Fruit fly (Drosophila melanogaster) whole organism, embryonic: Measurements from ENCODE around the gene CG42810.

Experiments used
- ATbp ChIP-seq: fragments of 200-800 bp; sonication (Bioruptor generic); optimal IDR thresholded peaks from 2 replicates; lab custom pipeline; 2017; ENCODE audit warnings: missing biosample characterization, mild to moderate bottlenecking, missing genetic modification characterization, missing genetic modification reagents
- Bgb ChIP-seq: fragments of 200-800 bp; sonication (Bioruptor generic); IDR thresholded peaks from 2 replicates; pipeline ENCODE4 v1.3.6; 2022; ENCODE audit warnings: missing biosample characterization, missing genetic modification characterization; ENCODE audit not compliant: partially characterized antibody
- CG10267 ChIP-seq: fragments of 200-800 bp; sonication (Bioruptor generic); optimal IDR thresholded peaks from 2 replicates; lab custom pipeline; 2018; ENCODE audit warnings: missing biosample characterization, mild to moderate bottlenecking, missing genetic modification characterization, moderate library complexity
- CG10274 ChIP-seq: fragments of 200-800 bp; sonication (Bioruptor generic); optimal IDR thresholded peaks from 3 replicates; lab custom pipeline; 2017; ENCODE audit warnings: missing biosample characterization, mild to moderate bottlenecking, missing genetic modification characterization
- CG12391 ChIP-seq: fragments of 200-800 bp; sonication (Bioruptor generic); optimal IDR thresholded peaks from 3 replicates; lab custom pipeline; 2018; ENCODE audit warnings: missing biosample characterization, mild to moderate bottlenecking, missing genetic modification characterization, moderate library complexity
- CG12659 ChIP-seq: fragments of 200-800 bp; sonication (Bioruptor generic); optimal IDR thresholded peaks from 3 replicates; lab custom pipeline; 2017; ENCODE audit warnings: mild to moderate bottlenecking, missing biosample characterization, missing genetic modification reagents, missing genetic modification characterization
- CG14014 ChIP-seq: fragments of 200-800 bp; sonication (Bioruptor generic); IDR thresholded peaks from 2 replicates; pipeline ENCODE4 v1.3.6; 2022; ENCODE audit warnings: missing biosample characterization, missing genetic modification characterization
- CG17385 ChIP-seq: fragments of 200-800 bp; sonication (Bioruptor generic); optimal IDR thresholded peaks from 3 replicates; lab custom pipeline; 2018; ENCODE audit warnings: missing biosample characterization, mild to moderate bottlenecking, missing genetic modification characterization
- CG17802 ChIP-seq: fragments of 200-800 bp; sonication (Bioruptor generic); optimal IDR thresholded peaks from 2 replicates; lab custom pipeline; 2018; ENCODE audit warnings: missing biosample characterization, mild to moderate bottlenecking, missing genetic modification characterization, moderate library complexity
- CG18599 ChIP-seq: fragments of 200-800 bp; sonication (Bioruptor generic); optimal IDR thresholded peaks from 3 replicates; lab custom pipeline; 2017; ENCODE audit warnings: missing biosample characterization, missing genetic modification characterization, mild to moderate bottlenecking, moderate library complexity, missing genetic modification reagents
- CG2120 ChIP-seq: fragments of 200-800 bp; sonication (Bioruptor generic); optimal IDR thresholded peaks from 3 replicates; lab custom pipeline; 2016; ENCODE audit warnings: missing biosample characterization, missing genetic modification characterization
- CG31224 ChIP-seq: fragments of 200-800 bp; sonication (Bioruptor generic); IDR thresholded peaks from 2 replicates; pipeline ENCODE4 v1.3.6; 2022; ENCODE audit warnings: missing biosample characterization, missing genetic modification characterization
- CG3163 ChIP-seq: fragments of 200-800 bp; sonication (Bioruptor generic); optimal IDR thresholded peaks from 3 replicates; lab custom pipeline; 2016; ENCODE audit warnings: missing biosample characterization, missing genetic modification characterization
- CG32772 ChIP-seq: fragments of 200-800 bp; sonication (Bioruptor generic); IDR thresholded peaks from 2 replicates; pipeline ENCODE4 v1.3.6; 2022; ENCODE audit warnings: missing biosample characterization, missing genetic modification characterization
- CG42726 ChIP-seq: fragments of 200-800 bp; sonication (Bioruptor generic); IDR thresholded peaks from 2 replicates; pipeline ENCODE4 v1.3.6; 2022; ENCODE audit warnings: missing biosample characterization, missing genetic modification characterization; ENCODE audit not compliant: partially characterized antibody
- CG4328 ChIP-seq: fragments of 200-800 bp; sonication (Bioruptor generic); optimal IDR thresholded peaks from 3 replicates; lab custom pipeline; 2017; ENCODE audit warnings: missing biosample characterization, missing genetic modification reagents, missing genetic modification characterization
- CG6254 ChIP-seq: fragments of 200-800 bp; sonication (Bioruptor generic); optimal IDR thresholded peaks from 3 replicates; lab custom pipeline; 2017; ENCODE audit warnings: mild to moderate bottlenecking, missing biosample characterization, missing genetic modification reagents, missing genetic modification characterization
- CG7372 ChIP-seq: fragments of 200-800 bp; sonication (Bioruptor generic); IDR thresholded peaks from 2 replicates; pipeline ENCODE4 v1.3.6; 2022; ENCODE audit warnings: missing biosample characterization, missing genetic modification characterization
- CG9797 ChIP-seq: fragments of 200-800 bp; sonication (Bioruptor generic); optimal IDR thresholded peaks from 3 replicates; lab custom pipeline; 2018; ENCODE audit warnings: missing biosample characterization, mild to moderate bottlenecking, missing genetic modification characterization
- CG9932 ChIP-seq: fragments of 200-800 bp; sonication (Bioruptor generic); IDR thresholded peaks from 2 replicates; pipeline ENCODE4 v1.3.6; 2022; ENCODE audit warnings: missing biosample characterization, missing genetic modification characterization
- CTCF ChIP-seq: fragments of 200-800 bp; sonication (Bioruptor generic); optimal IDR thresholded peaks from 2 replicates; lab custom pipeline; 2017; ENCODE audit warnings: missing biosample characterization, mild to moderate bottlenecking, missing genetic modification characterization, moderate library complexity
- D ChIP-seq, 2 experiments: fragments of 200-800 bp in 1 of 2; fragments of >200 bp in 1 of 2; sonication (Bioruptor generic) in 1 of 2; optimal IDR thresholded peaks; 2 replicates in 1 of 2; 3 replicates in 1 of 2; lab custom pipeline; 2017; ENCODE audit warnings: mild to moderate bottlenecking in 1 of 2, missing biosample characterization in 1 of 2, missing genetic modification characterization in 1 of 2, missing genetic modification reagents in 1 of 2
- D19A ChIP-seq: fragments of 200-800 bp; optimal IDR thresholded peaks from 3 replicates; lab custom pipeline; 2019; ENCODE audit warnings: missing biosample characterization, mild to moderate bottlenecking, missing genetic modification characterization, moderate library complexity
- Dbx ChIP-seq: fragments of 200-800 bp; sonication (Bioruptor generic); IDR thresholded peaks from 3 replicates; pipeline ENCODE4 v1.3.6; 2022; ENCODE audit warnings: missing biosample characterization, missing genetic modification characterization
- Gug ChIP-seq: fragments of 200-800 bp; sonication (Bioruptor generic); IDR thresholded peaks from 4 replicates; pipeline ENCODE4 v1.3.6; 2022; ENCODE audit warnings: missing biosample characterization, missing genetic modification characterization
- H2.0 ChIP-seq: fragments of 200-800 bp; sonication (Bioruptor generic); IDR thresholded peaks from 2 replicates; pipeline ENCODE4 v1.3.6; 2022; ENCODE audit warnings: missing biosample characterization, missing genetic modification characterization
- Meics ChIP-seq: fragments of 200-800 bp; sonication (Bioruptor generic); optimal IDR thresholded peaks from 2 replicates; lab custom pipeline; 2017; ENCODE audit warnings: missing biosample characterization, mild to moderate bottlenecking, missing genetic modification characterization
- NC2β ChIP-seq: fragments of 200-800 bp; sonication (Bioruptor generic); optimal IDR thresholded peaks from 2 replicates; lab custom pipeline; 2016; ENCODE audit warnings: missing biosample characterization, missing genetic modification characterization
- Ptx1 ChIP-seq: fragments of 200-800 bp; sonication (Bioruptor generic); IDR thresholded peaks from 2 replicates; pipeline ENCODE4 v1.3.6; 2022; ENCODE audit warnings: missing biosample characterization, missing genetic modification characterization
- Sry-β ChIP-seq: fragments of 200-800 bp; sonication (Bioruptor generic); optimal IDR thresholded peaks from 2 replicates; lab custom pipeline; 2018; ENCODE audit warnings: missing biosample characterization, mild to moderate bottlenecking, missing genetic modification characterization, moderate library complexity
- Xrp1 ChIP-seq: fragments of 200-800 bp; sonication (Bioruptor generic); IDR thresholded peaks from 2 replicates; pipeline ENCODE4 v1.3.6; 2022; ENCODE audit warnings: missing biosample characterization, missing genetic modification characterization
- bab2 ChIP-seq: fragments of 200-800 bp; sonication (Bioruptor generic); optimal IDR thresholded peaks from 2 replicates; lab custom pipeline; 2016; ENCODE audit warnings: missing biosample characterization, missing genetic modification characterization
- caup ChIP-seq: fragments of 200-800 bp; sonication (Bioruptor generic); optimal IDR thresholded peaks from 3 replicates; lab custom pipeline; 2017; ENCODE audit warnings: missing biosample characterization, mild to moderate bottlenecking, missing genetic modification characterization, moderate library complexity; ENCODE audit not compliant: severe bottlenecking
- crp ChIP-seq, 2 experiments: fragments of 200-800 bp; sonication (Bioruptor generic); optimal IDR thresholded peaks; 2 replicates in 1 of 2; 3 replicates in 1 of 2; lab custom pipeline; 2017; ENCODE audit warnings: missing biosample characterization in 2 of 2, missing genetic modification characterization in 2 of 2, mild to moderate bottlenecking in 1 of 2, moderate library complexity in 1 of 2
- ftz-f1 ChIP-seq: fragments of 200-800 bp; sonication (Bioruptor generic); optimal IDR thresholded peaks from 2 replicates; lab custom pipeline; 2016; ENCODE audit warnings: missing biosample characterization, missing genetic modification characterization
- gcm ChIP-seq: fragments of 200-800 bp; sonication (Bioruptor generic); optimal IDR thresholded peaks from 2 replicates; lab custom pipeline; 2019; ENCODE audit warnings: missing biosample characterization, mild to moderate bottlenecking, missing genetic modification characterization, moderate library complexity
- gt ChIP-seq: fragments of 200-800 bp; sonication (Bioruptor generic); IDR thresholded peaks from 2 replicates; pipeline ENCODE4 v1.3.6; 2022; ENCODE audit warnings: missing biosample characterization, missing genetic modification characterization
- hb ChIP-seq: fragments of 200-800 bp; sonication (Bioruptor generic); IDR thresholded peaks from 3 replicates; pipeline ENCODE4 v1.3.6; 2022; ENCODE audit warnings: missing biosample characterization, missing genetic modification characterization; ENCODE audit not compliant: partially characterized antibody
- her ChIP-seq: fragments of 200-800 bp; sonication (Bioruptor generic); optimal IDR thresholded peaks from 2 replicates; lab custom pipeline; 2016; ENCODE audit warnings: missing biosample characterization, missing genetic modification characterization
- jumu ChIP-seq: fragments of 200-800 bp; sonication (Bioruptor generic); optimal IDR thresholded peaks from 3 replicates; lab custom pipeline; 2016; ENCODE audit warnings: missing biosample characterization, missing genetic modification characterization
- kay ChIP-seq: fragments of 200-800 bp; sonication (Bioruptor generic); optimal IDR thresholded peaks from 2 replicates; lab custom pipeline; 2016; ENCODE audit warnings: missing biosample characterization, missing genetic modification characterization
- lbe ChIP-seq: fragments of 200-800 bp; sonication (Bioruptor generic); optimal IDR thresholded peaks from 2 replicates; lab custom pipeline; 2016; ENCODE audit warnings: missing biosample characterization, mild to moderate bottlenecking, missing genetic modification characterization
- nom ChIP-seq: fragments of 200-800 bp; sonication (Bioruptor generic); optimal IDR thresholded peaks from 2 replicates; lab custom pipeline; 2017; ENCODE audit warnings: missing biosample characterization, missing genetic modification characterization, mild to moderate bottlenecking, moderate library complexity, missing genetic modification reagents
- otp ChIP-seq: fragments of 200-800 bp; sonication (Bioruptor generic); IDR thresholded peaks from 3 replicates; pipeline ENCODE4, ENCODE4 v1.3.6; 2022; ENCODE audit warnings: missing biosample characterization, missing genetic modification characterization
- phol ChIP-seq: fragments of 200-800 bp; sonication (Bioruptor generic); optimal IDR thresholded peaks from 3 replicates; lab custom pipeline; 2018; ENCODE audit warnings: missing biosample characterization, mild to moderate bottlenecking, missing genetic modification characterization, moderate library complexity
- sisA ChIP-seq: fragments of 200-800 bp; sonication (Bioruptor generic); IDR thresholded peaks from 2 replicates; pipeline ENCODE4 v1.3.6; 2022; ENCODE audit warnings: missing biosample characterization, missing genetic modification characterization
- trh ChIP-seq: fragments of 200-800 bp; sonication (Bioruptor generic); optimal IDR thresholded peaks from 2 replicates; lab custom pipeline; 2016; ENCODE audit warnings: missing biosample characterization, missing genetic modification characterization
- unc-4 ChIP-seq: fragments of 200-800 bp; sonication (Bioruptor generic); IDR thresholded peaks from 2 replicates; pipeline ENCODE4 v1.3.6; 2022; ENCODE audit warnings: missing biosample characterization, missing genetic modification characterization; ENCODE audit not compliant: partially characterized antibody

CG42810 gene

dm6 chr2L:13414525-13415481 is 44.7 kb upstream of the CG42810 start, which contains the start of the genes CG16956, CG42784 and CG43850 (continued):
- no peak for TF ChIP-seq nom (GFP tag; lab: Kevin White, UChicago)
- no peak for TF ChIP-seq hb (GFP tag; lab: Robert Waterston, UW)
- no peak for TF ChIP-seq CG2120 (GFP tag; lab: Kevin White, UChicago)
- no peak for TF ChIP-seq sisA (GFP tag; lab: Robert Waterston, UW)
- no peak for TF ChIP-seq phol
- TF ChIP-seq lbe (GFP tag; lab: Kevin White, UChicago) = no peak
- TF ChIP-seq caup (GFP tag; lab: Kevin White, UChicago) = peak; percentile 89
- TF ChIP-seq CG17802 (tag; lab: Kevin White, UChicago) = no peak
- TF ChIP-seq trh (GFP tag; lab: Kevin White, UChicago) = no peak
- peak; percentile 63 for TF ChIP-seq CG12659
- TF ChIP-seq Sry-β (GFP tag; lab: Kevin White, UChicago) = no peak
- peak; percentile 63 for TF ChIP-seq CG4328
- peak; percentile 23 for TF ChIP-seq CG10274 (GFP tag; lab: Kevin White, UChicago)
- no peak for TF ChIP-seq jumu (GFP tag; lab: Kevin White, UChicago)
- TF ChIP-seq Meics (GFP tag; lab: Kevin White, UChicago) = peak; percentile 87
- peak; percentile 78 for TF ChIP-seq CG17385
- no peak for TF ChIP-seq NC2β (GFP tag; lab: Kevin White, UChicago)
- TF ChIP-seq CG7372 (GFP tag; lab: Robert Waterston, UW) = no peak
- TF ChIP-seq Dbx (GFP tag; lab: Robert Waterston, UW) = no peak
- no peak for TF ChIP-seq Bgb (GFP tag; lab: Robert Waterston, UW)
- no peak for TF ChIP-seq D (optimal IDR thresholded peaks at IDR 0.05; lab: Kevin White, UChicago)
- TF ChIP-seq D (GFP tag; optimal IDR thresholded peaks at IDR 0.05; lab: Kevin White, UChicago) = no peak
- TF ChIP-seq CG3163 = no peak
- TF ChIP-seq CG12391 = no peak
- no peak for TF ChIP-seq ftz-f1 (GFP tag; lab: Kevin White, UChicago)
- TF ChIP-seq CG42726 = no peak
- no peak for TF ChIP-seq unc-4 (GFP tag; lab: Robert Waterston, UW)
- TF ChIP-seq CG32772 (GFP tag; lab: Robert Waterston, UW) = no peak
- no peak for TF ChIP-seq bab2 (GFP tag; lab: Kevin White, UChicago)
- TF ChIP-seq CG14014 (GFP tag; lab: Robert Waterston, UW) = no peak
- TF ChIP-seq crp (GFP tag; optimal IDR thresholded peaks at IDR 0.05; lab: Kevin White, UChicago) = peak in 1 of 2 experiments; percentile 42
- TF ChIP-seq otp (GFP tag; lab: Robert Waterston, UW) = no peak
- no peak for TF ChIP-seq Xrp1 (GFP tag; lab: Robert Waterston, UW)
- no peak for TF ChIP-seq H2.0 (GFP tag; lab: Robert Waterston, UW)
- peak; percentile 42 for TF ChIP-seq her (GFP tag; lab: Kevin White, UChicago)
- no peak for TF ChIP-seq CG9932 (GFP tag; lab: Robert Waterston, UW)
- no peak for TF ChIP-seq gt (GFP tag; lab: Robert Waterston, UW)
- peak; percentile 7 for TF ChIP-seq CTCF (GFP tag; lab: Kevin White, UChicago)
- no peak for TF ChIP-seq Ptx1 (GFP tag; lab: Robert Waterston, UW)
- peak; percentile 88 for TF ChIP-seq CG18599 (GFP tag; lab: Kevin White, UChicago)
- TF ChIP-seq kay (GFP tag; lab: Kevin White, UChicago) = no peak
- peak; percentile 25; the same call in 1 of the 2 replicates for TF ChIP-seq CG31224
- no peak for TF ChIP-seq CG9797 (GFP tag; lab: Kevin White, UChicago)
- TF ChIP-seq gcm (GFP tag; lab: Kevin White, UChicago) = no peak
- TF ChIP-seq CG10267 = peak; percentile 13
- peak; percentile 66 for TF ChIP-seq ATbp
- TF ChIP-seq D19A (tag; lab: Kevin White, UChicago) = no peak
- TF ChIP-seq Gug (GFP tag; lab: Robert Waterston, UW) = no peak
- TF ChIP-seq CG6254 (GFP tag; lab: Kevin White, UChicago) = no peak
